Worm (Caenorhabditis elegans): ENCODE results near the gene srlf-14.
A peak's percentile ranks its signal among the peaks of the same experiment; 100 is the strongest.

srlf-14 gene

DNA sequence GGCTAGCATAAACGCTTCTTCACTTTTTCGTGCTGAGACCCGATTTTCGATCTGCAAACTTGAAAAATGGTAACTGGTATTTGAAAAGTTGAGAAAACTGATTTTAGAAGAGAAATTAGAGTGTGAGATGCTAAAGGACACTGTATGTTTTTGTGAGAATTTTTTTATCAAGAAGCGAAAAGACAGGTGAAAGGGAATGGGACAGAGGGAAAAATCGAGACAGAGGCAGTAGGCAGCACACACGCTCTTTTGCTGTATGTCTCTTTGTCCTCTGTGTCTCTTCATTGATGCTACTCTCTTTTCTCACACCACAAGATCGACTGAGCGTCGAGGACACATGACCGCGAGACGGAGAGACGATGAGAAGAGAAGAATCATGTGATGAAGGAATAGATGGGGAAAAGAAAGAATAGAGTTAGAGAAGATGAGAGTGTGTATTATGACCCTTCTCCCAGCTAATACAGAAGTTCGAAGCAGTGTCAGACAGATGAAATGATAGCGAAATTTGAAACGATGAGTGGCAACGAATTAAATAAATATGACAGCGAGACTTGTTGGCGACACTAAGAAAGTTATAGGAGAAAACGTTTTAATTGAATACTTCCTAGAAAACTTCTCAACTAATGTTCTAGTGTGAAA lies 41.8 kb upstream of the srlf-14 start, which contains the start of gene lgg-2 (continued):
- peak; percentile 85 for TF ChIP-seq nhr-237 (tag; optimal IDR thresholded peaks at IDR 0.05)
- peak; percentile 88 for TF ChIP-seq nhr-77 (tag; optimal IDR thresholded peaks at IDR 0.05)
- peak; percentile 89 to 92 for TF ChIP-seq efl-1 (optimal IDR thresholded peaks at IDR 0.05)
- peak; percentile 68 to 97 for TF ChIP-seq efl-1 (GFP tag; optimal IDR thresholded peaks at IDR 0.05 in 1 of 2)
- peak; percentile 79 for TF ChIP-seq ceh-88 (GFP tag; IDR thresholded peaks at IDR 0.05)
- TF ChIP-seq Y116A8C.19 (tag; optimal IDR thresholded peaks at IDR 0.05; ENCODE audit: borderline replicate concordance): no peak
- TF ChIP-seq snu-23 (GFP tag; optimal IDR thresholded peaks at IDR 0.05): peak; percentile 99
- TF ChIP-seq nhr-19 (GFP tag; conservative IDR thresholded peaks at IDR 0.05): peak; percentile 96
- peak; percentile 92 for TF ChIP-seq fkh-8 (tag; optimal IDR thresholded peaks at IDR 0.05)

DNA sequence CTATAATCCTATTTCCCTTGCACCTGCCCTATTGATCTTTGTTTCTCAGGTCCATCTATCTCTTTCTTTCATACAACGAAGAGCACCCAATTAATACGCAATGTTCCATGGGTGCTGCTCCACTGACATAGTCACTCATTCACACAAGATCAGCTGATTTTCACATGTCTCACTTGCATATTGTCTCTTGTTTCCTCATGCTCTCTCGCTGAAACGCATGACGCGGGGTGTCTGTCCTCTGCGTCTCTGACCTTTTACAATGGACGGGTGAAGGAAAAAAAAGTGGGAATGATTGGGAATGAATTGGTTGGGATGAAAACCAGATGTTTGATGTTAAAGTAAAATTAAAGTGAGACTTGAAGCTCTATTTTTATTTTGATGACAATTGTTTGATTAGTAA lies 41.2 kb upstream of the srlf-14 start:
- TF ChIP-seq nhr-237 (tag; optimal IDR thresholded peaks at IDR 0.05): peak; percentile 57
- TF ChIP-seq ceh-90 (tag; optimal IDR thresholded peaks at IDR 0.05): no peak
- no peak for TF ChIP-seq nhr-28 (tag; optimal IDR thresholded peaks at IDR 0.05)
- peak; percentile 88 for TF ChIP-seq lin-39 (tag; optimal IDR thresholded peaks at IDR 0.05)
- TF ChIP-seq mef-2 (tag; optimal IDR thresholded peaks at IDR 0.05): peak; percentile 85
- no peak for TF ChIP-seq Y116A8C.19 (tag; optimal IDR thresholded peaks at IDR 0.05; ENCODE audit: borderline replicate concordance)
- peak; percentile 85 for TF ChIP-seq lir-3 (tag; optimal IDR thresholded peaks at IDR 0.05; ENCODE audit: poor library complexity)
- TF ChIP-seq blmp-1 (tag; optimal IDR thresholded peaks at IDR 0.05): peak; percentile 77
- peak; percentile 95 for TF ChIP-seq nhr-20 (tag; optimal IDR thresholded peaks at IDR 0.05)
- TF ChIP-seq C16A3.4 (tag; optimal IDR thresholded peaks at IDR 0.05): peak; percentile 77
- TF ChIP-seq pqm-1 (tag; optimal IDR thresholded peaks at IDR 0.05): no peak
- TF ChIP-seq ztf-4 (tag; optimal IDR thresholded peaks at IDR 0.05): peak; percentile 94
- TF ChIP-seq lin-13 (GFP tag; optimal IDR thresholded peaks at IDR 0.05): peak; percentile 91
- TF ChIP-seq efl-3 (GFP tag; optimal IDR thresholded peaks at IDR 0.05): no peak
- TF ChIP-seq pax-3 (tag; optimal IDR thresholded peaks at IDR 0.05): peak; percentile 75
- peak in 1 of 2 experiments; percentile 96 for TF ChIP-seq mdl-1 (tag; optimal IDR thresholded peaks at IDR 0.05)
- no peak for TF ChIP-seq mab-9 (GFP tag; IDR thresholded peaks at IDR 0.05)
- peak; percentile 67 for TF ChIP-seq aly-2 (tag; optimal IDR thresholded peaks at IDR 0.05)
- peak; percentile 93 for TF ChIP-seq swsn-7 (tag; optimal IDR thresholded peaks at IDR 0.05)
- peak; percentile 88 for TF ChIP-seq fkh-4 (tag; optimal IDR thresholded peaks at IDR 0.05; ENCODE audit: borderline replicate concordance)
- peak; percentile 78 for TF ChIP-seq sox-4 (tag; optimal IDR thresholded peaks at IDR 0.05)
- TF ChIP-seq nhr-90 (tag; optimal IDR thresholded peaks at IDR 0.05; ENCODE audit: poor library complexity): no peak
- no peak for TF ChIP-seq pag-3 (tag; optimal IDR thresholded peaks at IDR 0.05; ENCODE audit: borderline replicate concordance, insufficient read depth)
- peak; percentile 80 for TF ChIP-seq vab-15 (tag; optimal IDR thresholded peaks at IDR 0.05)
- peak; percentile 96 for TF ChIP-seq snu-23 (GFP tag; optimal IDR thresholded peaks at IDR 0.05)
- peak; percentile 69 for TF ChIP-seq ceh-88 (GFP tag; IDR thresholded peaks at IDR 0.05)
- peak; percentile 60 for TF ChIP-seq C04F5.9 (tag; optimal IDR thresholded peaks at IDR 0.05)
- TF ChIP-seq lin-14 (GFP tag; optimal IDR thresholded peaks at IDR 0.05): peak; percentile 99
- TF ChIP-seq jun-1 (tag; optimal IDR thresholded peaks at IDR 0.05): peak; percentile 87
- TF ChIP-seq egl-27 (tag; optimal IDR thresholded peaks at IDR 0.05): peak in 1 of 2 experiments; percentile 44
- TF ChIP-seq egl-13 (tag; optimal IDR thresholded peaks at IDR 0.05): peak; percentile 83
- TF ChIP-seq ets-5 (GFP tag; IDR thresholded peaks at IDR 0.05): no peak
- TF ChIP-seq unc-130 (tag; optimal IDR thresholded peaks at IDR 0.05): peak; percentile 65
- no peak for TF ChIP-seq lin-15B (tag; optimal IDR thresholded peaks at IDR 0.05)
- no peak for TF ChIP-seq alr-1 (tag; optimal IDR thresholded peaks at IDR 0.05; ENCODE audit: borderline replicate concordance)
- TF ChIP-seq elt-2 (tag; optimal IDR thresholded peaks at IDR 0.05): peak; percentile 50
- peak; percentile 30 for TF ChIP-seq hpl-2 (GFP tag; optimal IDR thresholded peaks at IDR 0.05)
- peak; percentile 57 for TF ChIP-seq fkh-10 (GFP tag; optimal IDR thresholded peaks at IDR 0.05)
- no peak for TF ChIP-seq zag-1 (tag; optimal IDR thresholded peaks at IDR 0.05)
- peak; percentile 11 for TF ChIP-seq F16B12.6 (tag; optimal IDR thresholded peaks at IDR 0.05)
- TF ChIP-seq hlh-17 (GFP tag; optimal IDR thresholded peaks at IDR 0.05; ENCODE audit: borderline replicate concordance): no peak
- TF ChIP-seq unc-30 (tag; optimal IDR thresholded peaks at IDR 0.05): no peak
- TF ChIP-seq ceh-8 (GFP tag; optimal IDR thresholded peaks at IDR 0.05): peak; percentile 87
- TF ChIP-seq nhr-76 (tag; optimal IDR thresholded peaks at IDR 0.05): no peak

All from whole organism, L1 larva.